Worm (Caenorhabditis elegans) whole organism, midembryonic: ENCODE data around the gene nlp-59.

Source experiments
- T22C8.4 ChIP-seq: fragments of 200-800 bp; sonication (Bioruptor generic); IDR thresholded peaks from 2 replicates; pipeline ENCODE4 v1.3.6; 2022; ENCODE audit warnings: missing genetic modification characterization, missing compliant biosample characterization
- cog-1 ChIP-seq: sonication (generic microtip); optimal IDR thresholded peaks from 2 replicates; lab custom pipeline; 2016; ENCODE audit warnings: missing genetic modification characterization, missing compliant biosample characterization
- flt-1 ChIP-seq: fragments of 200-800 bp; sonication (Bioruptor generic); IDR thresholded peaks from 2 replicates; pipeline ENCODE4 v1.3.6; 2022; ENCODE audit warnings: missing genetic modification characterization, missing compliant biosample characterization
- klf-2 ChIP-seq: fragments of 200-800 bp; sonication (Bioruptor generic); conservative IDR thresholded peaks from 2 replicates; pipeline ENCODE4 v1.3.6; 2022; ENCODE audit warnings: missing genetic modification reagents, missing genetic modification characterization, missing compliant biosample characterization
- med-1 ChIP-seq: sonication (generic microtip); optimal IDR thresholded peaks from 2 replicates; lab custom pipeline; 2017; ENCODE audit warnings: missing genetic modification characterization, mild to moderate bottlenecking, missing compliant biosample characterization, antibody characterized with exemption, missing genetic modification reagents; ENCODE audit not compliant: insufficient read depth
- ref-1 ChIP-seq: fragments of 200-800 bp; sonication (Bioruptor generic); conservative IDR thresholded peaks from 2 replicates; pipeline ENCODE4 v1.3.6; 2022; ENCODE audit warnings: missing genetic modification reagents, missing genetic modification characterization, missing compliant biosample characterization
- tab-1 ChIP-seq: fragments of 200-800 bp; sonication (Bioruptor generic); IDR thresholded peaks from 2 replicates; pipeline ENCODE4 v1.3.6; 2022; ENCODE audit warnings: missing genetic modification characterization, missing compliant biosample characterization
- ztf-23 ChIP-seq: fragments of 200-800 bp; sonication (Bioruptor generic); IDR thresholded peaks from 2 replicates; pipeline ENCODE4 v1.3.6; 2022; ENCODE audit warnings: missing genetic modification reagents, missing genetic modification characterization, missing compliant biosample characterization
- ztf-29 ChIP-seq: fragments of 200-800 bp; sonication (Bioruptor generic); IDR thresholded peaks from 2 replicates; pipeline ENCODE4 v1.3.6; 2022; ENCODE audit warnings: missing genetic modification reagents, missing genetic modification characterization, missing compliant biosample characterization

The nlp-59 gene

DNA sequence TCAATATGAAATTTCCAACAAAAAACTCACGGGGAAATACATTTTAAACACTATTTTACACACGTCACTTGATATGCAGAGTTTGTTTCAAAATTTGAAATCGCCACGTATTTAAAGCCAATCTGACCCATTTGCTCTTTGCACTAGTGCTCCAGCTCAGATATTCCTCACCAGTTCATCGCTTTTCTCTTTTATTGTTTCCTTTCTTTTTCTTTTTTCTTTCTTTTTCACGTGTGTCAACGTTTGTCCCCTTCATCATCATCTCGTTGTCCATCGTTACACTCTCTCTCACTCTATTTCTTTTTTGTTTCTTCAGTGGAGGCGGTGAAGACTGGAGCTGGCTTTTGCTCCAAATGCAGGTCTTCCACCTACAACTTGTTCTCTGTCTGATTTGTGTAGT, 13.4 kb downstream of the nlp-59 start, which contains the start of gene F02D8.4:
Gene F02D8.4 (plus strand): TSS at position 301 of the 400 bp plus-strand sequence.
- no peak for TF ChIP-seq ztf-23 (GFP tag; lab: Robert Waterston, UW)
- TF ChIP-seq T22C8.4 (GFP tag; lab: Robert Waterston, UW), result no peak
- TF ChIP-seq tab-1 (GFP tag; lab: Robert Waterston, UW), result no peak
- no peak for TF ChIP-seq ztf-29
- no peak for TF ChIP-seq klf-2 (GFP tag; lab: Robert Waterston, UW)
- TF ChIP-seq cog-1 (tag; lab: Kevin White, UChicago), result no peak

DNA sequence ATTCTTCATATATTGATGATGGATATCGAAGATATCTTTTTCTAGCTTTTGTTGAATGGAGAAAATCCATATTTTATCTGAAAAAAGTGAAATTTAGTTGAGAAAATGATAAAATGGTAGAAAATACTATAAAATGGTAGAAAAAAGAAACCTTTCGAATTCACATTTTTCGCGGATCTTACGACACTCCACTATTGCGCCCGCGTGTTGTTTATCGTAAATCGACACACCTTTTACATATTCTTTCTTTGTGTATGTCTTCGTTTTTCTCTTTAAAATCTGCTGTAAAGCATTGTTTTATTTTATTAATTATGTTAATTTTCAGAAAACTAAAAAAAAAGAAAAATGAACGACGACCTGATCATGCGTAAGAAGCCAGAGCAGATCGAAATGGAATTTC, 19.6 kb downstream of the nlp-59 start, which contains the start of the genes cdt-2 and T01C3.2:
Gene cdt-2 (minus strand): TSS at position 284 of the 400 bp plus-strand sequence.
Gene T01C3.2 (plus strand): TSS at position 326 of the 400 bp plus-strand sequence.
- no peak for TF ChIP-seq med-1 (GFP tag; lab: Kevin White, UChicago)
- TF ChIP-seq T22C8.4 (GFP tag; lab: Robert Waterston, UW), result no peak

DNA sequence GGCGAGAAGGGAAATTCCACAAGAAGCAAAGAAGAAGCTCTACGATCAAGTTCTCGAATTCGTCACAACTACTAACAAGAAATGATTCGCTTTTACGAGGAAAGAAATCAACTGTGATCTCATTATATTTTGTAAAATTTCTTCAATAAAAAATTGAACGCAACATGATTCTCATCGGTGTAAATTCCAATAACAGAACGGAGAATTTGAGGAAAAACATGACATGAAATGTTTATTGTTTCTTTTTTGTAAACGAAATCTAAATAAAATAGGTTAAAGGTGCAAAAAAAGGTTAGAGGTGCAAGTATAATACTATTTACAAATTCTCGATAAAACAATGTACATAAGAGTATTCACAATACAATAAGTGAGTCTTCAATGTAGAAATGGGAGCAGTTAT, 20.3 kb downstream of the nlp-59 start:
- TF ChIP-seq ref-1 (GFP tag; lab: Robert Waterston, UW) (no peak), ztf-23 (GFP tag; lab: Robert Waterston, UW) (no peak), klf-2 (GFP tag; lab: Robert Waterston, UW) (no peak), ztf-29 (no peak), med-1 (GFP tag; lab: Kevin White, UChicago) (no peak), tab-1 (GFP tag; lab: Robert Waterston, UW) (no peak), cog-1 (tag; lab: Kevin White, UChicago) (no peak), T22C8.4 (GFP tag; lab: Robert Waterston, UW) (no peak), flt-1 (GFP tag; lab: Robert Waterston, UW) (no peak)

DNA sequence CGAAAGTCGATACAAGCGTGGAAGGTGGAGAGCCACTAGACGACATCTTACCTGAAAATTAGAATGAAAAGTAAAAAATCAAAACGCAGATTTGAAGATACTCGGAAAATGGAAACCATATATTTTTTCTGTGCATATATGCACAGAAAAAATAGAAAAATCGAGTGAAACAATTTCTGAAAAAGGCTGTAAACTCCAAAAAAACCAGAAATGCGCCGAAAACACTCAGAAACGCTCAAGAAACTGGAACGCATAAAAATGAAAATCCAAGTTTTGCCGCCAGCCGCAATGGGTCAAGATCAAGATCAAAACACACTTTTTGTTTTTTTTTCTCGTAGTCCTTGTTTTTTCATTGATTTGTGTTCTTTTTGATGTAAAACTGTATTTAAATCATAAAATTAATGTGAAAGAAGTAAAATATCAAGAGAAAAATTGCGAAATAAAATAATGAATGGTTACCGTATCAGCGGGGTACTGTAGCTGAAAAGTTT, 21.4 kb downstream of the nlp-59 start, which contains the start of gene T01C3.3:
Gene T01C3.3 (minus strand): TSS at position 51 of the 491 bp plus-strand sequence.
- TF ChIP-seq ztf-23 (GFP tag; lab: Robert Waterston, UW) (no peak), T22C8.4 (GFP tag; lab: Robert Waterston, UW) (no peak), cog-1 (tag; lab: Kevin White, UChicago) (no peak)

DNA sequence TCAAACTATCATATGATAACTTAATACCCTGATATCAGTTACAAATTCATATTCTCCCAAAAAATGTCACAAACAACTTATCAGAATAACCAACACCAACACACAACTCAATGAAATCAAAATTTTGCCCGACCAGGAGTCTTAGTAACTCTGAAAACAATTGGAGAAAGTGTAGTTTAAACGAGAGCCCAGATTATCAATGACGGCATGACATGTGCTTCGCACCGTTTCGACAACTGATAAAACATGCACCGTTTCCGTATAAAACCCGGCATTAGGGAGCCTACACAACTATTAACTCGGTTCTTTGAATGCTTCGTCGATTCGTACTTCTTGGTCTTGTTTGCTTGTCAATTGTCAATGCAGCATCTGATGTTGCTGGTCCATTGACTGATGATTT, 22.4 kb downstream of the nlp-59 start, which contains the start of gene fil-1:
Gene fil-1 (plus strand): TSS at position 219 of the 400 bp plus-strand sequence.
- TF ChIP-seq ref-1 (GFP tag; lab: Robert Waterston, UW) (no peak), tab-1 (GFP tag; lab: Robert Waterston, UW) (no peak), T22C8.4 (GFP tag; lab: Robert Waterston, UW) (no peak), med-1 (GFP tag; lab: Kevin White, UChicago) (no peak), flt-1 (GFP tag; lab: Robert Waterston, UW) (no peak), ztf-23 (GFP tag; lab: Robert Waterston, UW) (no peak), ztf-29 (no peak), cog-1 (tag; lab: Kevin White, UChicago) (no peak), klf-2 (GFP tag; lab: Robert Waterston, UW) (no peak)

DNA sequence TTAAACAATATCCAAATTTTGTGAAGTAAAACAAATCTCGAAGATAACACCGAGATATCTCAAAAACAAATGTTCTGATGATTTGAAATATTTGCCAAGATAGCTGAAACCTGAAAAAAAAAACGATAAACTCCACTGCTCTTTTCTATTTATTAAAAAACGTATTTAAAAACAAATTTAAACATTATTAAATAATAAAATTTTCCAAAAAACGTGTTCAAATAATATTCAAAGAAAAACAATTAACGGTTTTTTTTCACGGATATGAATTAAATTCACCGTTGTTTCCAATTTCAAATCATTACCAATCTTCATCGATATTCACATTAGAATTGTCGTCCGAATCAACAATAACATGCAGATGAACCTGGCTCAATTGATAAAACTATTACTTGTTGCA, 25.0 kb downstream of the nlp-59 start, which contains the start of gene irld-14:
Gene irld-14 (plus strand): TSS at position 301 of the 400 bp plus-strand sequence.
- no peak for TF ChIP-seq flt-1 (GFP tag; lab: Robert Waterston, UW)
- no peak for TF ChIP-seq ztf-29
- no peak for TF ChIP-seq med-1 (GFP tag; lab: Kevin White, UChicago)
- TF ChIP-seq klf-2 (GFP tag; lab: Robert Waterston, UW), result no peak
- no peak for TF ChIP-seq cog-1 (tag; lab: Kevin White, UChicago)
- no peak for TF ChIP-seq ztf-23 (GFP tag; lab: Robert Waterston, UW)
- no peak for TF ChIP-seq tab-1 (GFP tag; lab: Robert Waterston, UW)
- TF ChIP-seq T22C8.4 (GFP tag; lab: Robert Waterston, UW), result no peak

DNA sequence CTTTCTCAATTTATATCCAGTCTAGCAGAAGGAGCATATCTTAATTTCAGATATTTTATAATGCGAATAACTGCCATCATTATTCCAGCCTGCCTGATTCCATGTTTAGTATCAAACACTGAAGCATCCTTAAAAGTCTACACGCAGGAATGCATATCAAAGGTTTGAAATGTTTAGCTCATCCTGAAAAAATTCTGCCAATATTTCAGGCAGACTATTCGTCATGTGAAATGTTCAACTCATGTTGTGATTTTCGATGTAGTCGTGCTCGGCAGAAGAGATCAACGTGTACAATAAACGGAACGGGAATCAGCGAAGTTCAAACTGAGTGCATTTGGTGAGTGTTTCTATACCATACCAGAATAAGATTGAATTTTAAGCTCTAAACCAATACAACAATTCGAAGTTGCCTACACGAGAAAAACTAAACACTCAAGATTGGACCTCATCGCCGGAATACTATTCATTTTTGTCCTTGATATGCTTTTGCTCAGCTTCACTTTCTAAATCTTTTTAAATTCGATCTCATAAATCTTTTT, 28.3 kb downstream of the nlp-59 start, which contains the start of gene T01C3.11:
Gene T01C3.11 (plus strand): TSS at position 51 of the 539 bp plus-strand sequence.
- TF ChIP-seq T22C8.4 (GFP tag; lab: Robert Waterston, UW) (no peak), ref-1 (GFP tag; lab: Robert Waterston, UW) (no peak), tab-1 (GFP tag; lab: Robert Waterston, UW) (no peak), flt-1 (GFP tag; lab: Robert Waterston, UW) (no peak), cog-1 (tag; lab: Kevin White, UChicago) (no peak), ztf-29 (no peak), klf-2 (GFP tag; lab: Robert Waterston, UW) (no peak), ztf-23 (GFP tag; lab: Robert Waterston, UW) (no peak), med-1 (GFP tag; lab: Kevin White, UChicago) (no peak)

DNA sequence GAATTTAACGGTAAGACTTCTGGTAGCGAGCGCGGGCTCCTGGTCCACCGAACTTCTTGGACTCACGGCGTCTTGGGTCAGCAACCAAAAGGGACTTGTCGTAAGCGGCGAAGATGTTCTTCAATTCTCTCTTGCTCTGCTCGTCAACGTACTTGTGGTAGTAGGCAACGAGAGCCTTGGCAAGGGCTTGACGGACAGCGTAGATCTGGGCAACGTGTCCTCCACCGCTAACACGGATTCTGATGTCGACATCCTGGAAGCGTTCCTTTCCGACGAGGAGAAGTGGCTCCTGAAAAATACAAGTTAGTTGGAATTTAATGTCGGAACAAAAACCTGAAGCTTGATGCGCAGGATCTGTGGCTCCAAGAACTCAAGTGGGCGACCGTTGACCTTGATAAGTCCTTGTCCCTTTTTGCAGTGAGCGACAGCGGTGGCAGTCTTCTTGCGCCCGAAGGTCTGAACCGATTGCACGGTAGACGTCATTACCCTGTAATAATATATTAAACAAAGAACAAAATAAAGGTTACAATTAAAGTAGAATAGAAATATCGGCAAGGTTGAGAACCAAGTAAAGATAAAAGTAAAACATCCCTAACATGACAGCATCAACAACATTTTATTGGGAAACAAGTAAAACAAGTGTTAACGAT, 28.9 kb downstream of the nlp-59 start, which contains the start of gene rps-16:
Gene rps-16 (minus strand): TSS at position 487 of the 650 bp plus-strand sequence.
- 0 out of 2 replicates have a peak, but pooled peaks have one; percentile 6 for TF ChIP-seq flt-1 (GFP tag; lab: Robert Waterston, UW)
- TF ChIP-seq T22C8.4 (GFP tag; lab: Robert Waterston, UW), result no peak

DNA sequence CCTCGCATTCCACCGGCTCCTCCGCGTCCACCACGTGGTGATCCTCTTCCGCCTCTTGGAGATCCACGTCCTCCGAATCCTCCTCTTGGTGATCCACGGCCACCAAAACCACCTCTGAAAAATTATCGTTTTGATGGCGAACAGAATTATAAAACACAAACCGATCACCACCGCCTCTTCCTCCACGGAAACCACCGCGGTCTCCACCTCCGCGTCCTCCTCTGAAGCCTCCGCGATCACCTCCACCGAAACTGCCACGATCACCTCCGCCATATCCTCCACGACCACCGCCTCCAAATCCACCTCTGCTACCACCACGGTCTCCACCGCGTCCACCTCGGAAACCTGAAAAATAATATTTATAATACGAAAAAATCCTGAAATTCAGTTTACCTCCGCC, 30.3 kb downstream of the nlp-59 start:
- TF ChIP-seq klf-2 (GFP tag; lab: Robert Waterston, UW), result no peak
- no peak for TF ChIP-seq cog-1 (tag; lab: Kevin White, UChicago)
- no peak for TF ChIP-seq ztf-29
- TF ChIP-seq med-1 (GFP tag; lab: Kevin White, UChicago), result no peak
- TF ChIP-seq tab-1 (GFP tag; lab: Robert Waterston, UW), result no peak
- no peak for TF ChIP-seq flt-1 (GFP tag; lab: Robert Waterston, UW)
- no peak for TF ChIP-seq T22C8.4 (GFP tag; lab: Robert Waterston, UW)
- no peak for TF ChIP-seq ztf-23 (GFP tag; lab: Robert Waterston, UW)
- TF ChIP-seq ref-1 (GFP tag; lab: Robert Waterston, UW), result no peak
